Worm (Caenorhabditis elegans) whole organism, young adult: ENCODE measurements around the gene twk-21.

Experiments used
- B0019.2 ChIP-seq: fragments of 200-800 bp; sonication (Bioruptor generic); conservative IDR thresholded peaks from 2 replicates; pipeline ENCODE4 v1.3.6; 2022; ENCODE audit warnings: missing genetic modification reagents, missing genetic modification characterization, missing compliant biosample characterization
- B0261.1 ChIP-seq: sonication (generic microtip); optimal IDR thresholded peaks from 2 replicates; lab custom pipeline; 2016; ENCODE audit warnings: mild to moderate bottlenecking, missing genetic modification characterization, moderate library complexity, missing compliant biosample characterization
- D2030.7 ChIP-seq: fragments of 200-800 bp; sonication (Bioruptor generic); IDR thresholded peaks from 2 replicates; pipeline ENCODE4 v1.3.6; 2022; ENCODE audit warnings: missing genetic modification reagents, missing genetic modification characterization, missing compliant biosample characterization
- F10E7.11 ChIP-seq: sonication (generic microtip); optimal IDR thresholded peaks from 2 replicates; lab custom pipeline; 2017; ENCODE audit warnings: mild to moderate bottlenecking, missing genetic modification characterization, moderate library complexity, missing compliant biosample characterization
- F22D6.2 ChIP-seq: sonication (generic microtip); optimal IDR thresholded peaks from 2 replicates; lab custom pipeline; 2016; ENCODE audit warnings: mild to moderate bottlenecking, missing genetic modification characterization, missing compliant biosample characterization
- F52B5.7 ChIP-seq: sonication (generic microtip); optimal IDR thresholded peaks from 2 replicates; lab custom pipeline; 2016; ENCODE audit warnings: mild to moderate bottlenecking, missing genetic modification characterization, missing compliant biosample characterization
- F55B11.4 ChIP-seq: sonication (generic microtip); optimal IDR thresholded peaks from 2 replicates; lab custom pipeline; 2016; ENCODE audit warnings: missing compliant biosample characterization, missing genetic modification characterization, borderline replicate concordance; ENCODE audit not compliant: insufficient read depth
- F57A8.1 ChIP-seq: fragments of 200-800 bp; sonication (Bioruptor generic); optimal IDR thresholded peaks from 2 replicates; lab custom pipeline; 2018; ENCODE audit warnings: mild to moderate bottlenecking, missing genetic modification characterization, moderate library complexity, missing compliant biosample characterization
- K11D2.4 ChIP-seq: fragments of 200-800 bp; sonication (Bioruptor generic); IDR thresholded peaks from 2 replicates; pipeline ENCODE4 v1.3.6; 2022; ENCODE audit warnings: missing genetic modification reagents, missing genetic modification characterization, missing compliant biosample characterization
- Y53G8AR.9 ChIP-seq: fragments of 200-800 bp; sonication (Bioruptor generic); conservative IDR thresholded peaks from 2 replicates; pipeline ENCODE4 v1.3.6; 2022; ENCODE audit warnings: missing genetic modification reagents, missing genetic modification characterization, missing compliant biosample characterization
- Y56A3A.18 ChIP-seq: fragments of 200-800 bp; sonication (Bioruptor generic); IDR thresholded peaks from 2 replicates; pipeline ENCODE4 v1.3.6; 2022; ENCODE audit warnings: missing genetic modification reagents, missing genetic modification characterization, missing compliant biosample characterization
- Y79H2A.3 ChIP-seq: fragments of 200-800 bp; sonication (Bioruptor generic); conservative IDR thresholded peaks from 2 replicates; pipeline ENCODE4 v1.3.6; 2022; ENCODE audit warnings: missing genetic modification reagents, missing genetic modification characterization, missing compliant biosample characterization
- Y95B8A.8 ChIP-seq: fragments of 200-800 bp; sonication (Bioruptor generic); IDR thresholded peaks from 2 replicates; pipeline ENCODE4 v1.3.6; 2022; ENCODE audit warnings: missing genetic modification reagents, missing genetic modification characterization, missing compliant biosample characterization
- ZK185.1 ChIP-seq: sonication (generic microtip); optimal IDR thresholded peaks from 2 replicates; lab custom pipeline; 2016; ENCODE audit warnings: mild to moderate bottlenecking, missing genetic modification characterization, missing compliant biosample characterization; ENCODE audit not compliant: poor library complexity, severe bottlenecking
- ama-1 ChIP-seq, 3 experiments: fragments of 150-350 bp in 1 of 3; sonication (generic microtip) in 2 of 3; optimal IDR thresholded peaks; 2 replicates each; lab custom pipeline; 2014 to 2018; ENCODE audit warnings: missing biosample characterization in 2 of 3, missing genetic modification characterization in 2 of 3, missing genetic modification reagents in 2 of 3
- attf-6 ChIP-seq: fragments of 200-800 bp; sonication (Bioruptor generic); IDR thresholded peaks from 2 replicates; pipeline ENCODE4 v1.3.6; 2022; ENCODE audit warnings: missing genetic modification reagents, missing genetic modification characterization, missing compliant biosample characterization
- cebp-1 ChIP-seq, 2 experiments: fragments of 200-800 bp in 1 of 2; sonication (Bioruptor generic) in 1 of 2; sonication (generic microtip) in 1 of 2; IDR thresholded peaks in 1 of 2; optimal IDR thresholded peaks in 1 of 2; 2 replicates each; pipeline versions ENCODE4 v1.3.6 to Lab custom; 2017 to 2022; ENCODE audit warnings: missing compliant biosample characterization in 2 of 2, missing genetic modification characterization in 2 of 2, mild to moderate bottlenecking in 1 of 2, missing genetic modification reagents in 1 of 2, moderate library complexity in 1 of 2
- cebp-2 ChIP-seq: fragments of 200-800 bp; sonication (Bioruptor generic); IDR thresholded peaks from 2 replicates; pipeline ENCODE4 v1.3.6; 2022; ENCODE audit warnings: missing genetic modification characterization, missing compliant biosample characterization
- die-1 ChIP-seq: sonication (generic microtip); optimal IDR thresholded peaks from 2 replicates; lab custom pipeline; 2016; ENCODE audit warnings: missing genotype, mild to moderate bottlenecking, missing genetic modification characterization, missing compliant biosample characterization
- dox-1 ChIP-seq: fragments of 200-800 bp; sonication (Bioruptor generic); IDR thresholded peaks from 2 replicates; pipeline ENCODE4 v1.3.6; 2022; ENCODE audit warnings: missing genetic modification reagents, missing genetic modification characterization, missing compliant biosample characterization
- egl-18 ChIP-seq: fragments of 200-800 bp; sonication (Bioruptor generic); IDR thresholded peaks from 2 replicates; pipeline ENCODE4 v1.3.6; 2022; ENCODE audit warnings: missing genetic modification reagents, missing genetic modification characterization, missing compliant biosample characterization
- egl-44 ChIP-seq: fragments of 200-800 bp; sonication (Bioruptor generic); IDR thresholded peaks from 2 replicates; pipeline ENCODE4 v1.3.6; 2022; ENCODE audit warnings: missing genetic modification reagents, missing genetic modification characterization, missing compliant biosample characterization
- hmg-1.2 ChIP-seq: fragments of 200-800 bp; sonication (Bioruptor generic); IDR thresholded peaks from 2 replicates; pipeline ENCODE4 v1.3.6; 2022; ENCODE audit warnings: missing genetic modification reagents, missing genetic modification characterization, missing compliant biosample characterization
- hrde-1 ChIP-seq: sonication (generic microtip); optimal IDR thresholded peaks from 2 replicates; lab custom pipeline; 2016; ENCODE audit warnings: missing genetic modification characterization, mild to moderate bottlenecking, missing compliant biosample characterization, moderate library complexity, missing genotype, missing genetic modification reagents, borderline replicate concordance
- lag-1 ChIP-seq: fragments of 200-800 bp; sonication (Bioruptor generic); IDR thresholded peaks from 2 replicates; pipeline ENCODE4 v1.3.6; 2022; ENCODE audit warnings: missing genetic modification reagents, missing genetic modification characterization, missing compliant biosample characterization
- let-526 ChIP-seq: fragments of 200-800 bp; sonication (Bioruptor generic); IDR thresholded peaks from 2 replicates; pipeline ENCODE4 v1.3.6; 2022; ENCODE audit warnings: missing genetic modification reagents, missing genetic modification characterization, missing compliant biosample characterization
- lin-26 ChIP-seq: fragments of 200-800 bp; sonication (Bioruptor generic); IDR thresholded peaks from 2 replicates; pipeline ENCODE4 v1.3.6; 2022; ENCODE audit warnings: missing genetic modification reagents, missing genetic modification characterization, missing compliant biosample characterization
- lin-40 ChIP-seq: sonication (generic microtip); optimal IDR thresholded peaks from 2 replicates; lab custom pipeline; 2016; ENCODE audit warnings: missing genetic modification characterization, mild to moderate bottlenecking, missing compliant biosample characterization, missing genotype, missing genetic modification reagents
- madf-6 ChIP-seq: fragments of 200-800 bp; sonication (Bioruptor generic); IDR thresholded peaks from 2 replicates; pipeline ENCODE4 v1.3.6; 2022; ENCODE audit warnings: missing genetic modification reagents, missing genetic modification characterization, missing compliant biosample characterization
- mes-4 ChIP-seq: sonication (generic microtip); optimal IDR thresholded peaks from 2 replicates; lab custom pipeline; 2016; ENCODE audit warnings: missing genotype, missing genetic modification characterization, missing compliant biosample characterization
- nfyb-1 ChIP-seq: fragments of 200-800 bp; sonication (Bioruptor generic); IDR thresholded peaks from 2 replicates; pipeline ENCODE4 v1.3.6; 2022; ENCODE audit warnings: missing genetic modification reagents, missing genetic modification characterization, missing compliant biosample characterization
- nhr-120 ChIP-seq: fragments of 200-800 bp; sonication (Bioruptor generic); IDR thresholded peaks from 2 replicates; pipeline ENCODE4 v1.3.6; 2022; ENCODE audit warnings: missing genetic modification characterization, missing compliant biosample characterization
- nhr-80 ChIP-seq: sonication (generic microtip); optimal IDR thresholded peaks from 2 replicates; lab custom pipeline; 2016; ENCODE audit warnings: missing genetic modification characterization, missing compliant biosample characterization
- nhr-90 ChIP-seq: sonication (generic microtip); optimal IDR thresholded peaks from 2 replicates; lab custom pipeline; 2016; ENCODE audit warnings: missing genotype, mild to moderate bottlenecking, missing genetic modification characterization, missing compliant biosample characterization
- pbrm-1 ChIP-seq: fragments of 200-800 bp; sonication (Bioruptor generic); IDR thresholded peaks from 2 replicates; pipeline ENCODE4 v1.3.6; 2022; ENCODE audit warnings: missing genetic modification reagents, missing genetic modification characterization, missing compliant biosample characterization
- pha-4 ChIP-seq: fragments of 150-350 bp; sonication (generic microtip); optimal IDR thresholded peaks from 2 replicates; lab custom pipeline; 2014; ENCODE audit warnings: missing biosample characterization, missing genetic modification reagents, missing genetic modification characterization
- repo-1 ChIP-seq: sonication (generic microtip); optimal IDR thresholded peaks from 2 replicates; lab custom pipeline; 2017; ENCODE audit warnings: mild to moderate bottlenecking, missing genetic modification characterization, missing compliant biosample characterization
- rpc-1 ChIP-seq, 2 experiments: fragments of 150-350 bp in 1 of 2; sonication (generic microtip) in 1 of 2; optimal IDR thresholded peaks; 2 replicates each; lab custom pipeline; 2014 to 2018; ENCODE audit warnings: missing biosample characterization in 1 of 2, missing genetic modification characterization in 1 of 2, missing genetic modification reagents in 1 of 2, missing genotype in 1 of 2
- snpc-4 ChIP-seq, 5 experiments: fragments of 150-350 bp in 1 of 5; sonication (generic microtip) in 4 of 5; optimal IDR thresholded peaks; 2 replicates each; lab custom pipeline; 2014 to 2018; ENCODE audit warnings: missing genetic modification characterization in 5 of 5, missing biosample characterization in 3 of 5, antibody characterized with exemption in 2 of 5, mild to moderate bottlenecking in 2 of 5, missing compliant biosample characterization in 2 of 5, missing genotype in 2 of 5, moderate library complexity in 2 of 5, missing genetic modification reagents in 1 of 5
- somi-1 ChIP-seq: fragments of 200-800 bp; sonication (Bioruptor generic); optimal IDR thresholded peaks from 2 replicates; lab custom pipeline; 2018; ENCODE audit warnings: mild to moderate bottlenecking, missing genetic modification characterization, missing compliant biosample characterization
- tbp1 ChIP-seq: fragments of 200-800 bp; sonication (Bioruptor generic); optimal IDR thresholded peaks from 2 replicates; lab custom pipeline; 2018; ENCODE audit warnings: mild to moderate bottlenecking, missing genetic modification characterization, missing compliant biosample characterization
- tlf-1 ChIP-seq: fragments of 200-800 bp; sonication (Bioruptor generic); optimal IDR thresholded peaks from 2 replicates; lab custom pipeline; 2018; ENCODE audit warnings: mild to moderate bottlenecking, missing genetic modification characterization, missing compliant biosample characterization
- ztf-22 ChIP-seq: fragments of 200-800 bp; sonication (Bioruptor generic); optimal IDR thresholded peaks from 2 replicates; lab custom pipeline; 2018; ENCODE audit warnings: mild to moderate bottlenecking, missing genetic modification characterization, moderate library complexity, missing compliant biosample characterization
- ztf-26 ChIP-seq: sonication (generic microtip); optimal IDR thresholded peaks from 2 replicates; lab custom pipeline; 2017; ENCODE audit warnings: missing genetic modification characterization, missing compliant biosample characterization

The twk-21 gene

ce11 chrX:16298173-16298572 is 1.5 kb upstream of the twk-21 start (continued):
- TF ChIP-seq pha-4 (no peak), F57A8.1 (GFP tag; lab: Kevin White, UChicago) (no peak), tlf-1 (GFP tag; lab: Kevin White, UChicago) (no peak)
- TF ChIP-seq, all 124 proteins: peak for 52

DNA sequence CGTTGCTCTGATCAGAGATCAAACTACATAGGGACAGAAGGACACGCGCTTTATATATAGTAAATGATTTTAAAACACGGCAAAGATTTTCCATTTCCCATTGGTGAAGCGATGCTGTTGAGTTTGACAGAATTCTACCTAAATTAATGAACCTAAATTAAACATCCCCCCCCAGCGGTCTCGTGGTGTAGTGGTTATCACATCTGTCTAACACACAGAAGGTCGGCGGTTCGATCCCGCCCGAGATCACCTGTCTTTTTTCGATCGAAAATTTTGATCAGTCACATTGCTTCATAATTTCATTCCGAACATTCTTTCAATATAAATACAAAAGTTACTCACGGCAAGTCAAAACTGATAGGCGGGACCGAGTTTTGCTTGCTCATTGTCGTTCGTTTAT is 475 bp upstream of the twk-21 start:
- peak; percentile 51; the same call in 1 of the 2 replicates for TF ChIP-seq nfyb-1
- TF ChIP-seq lin-26: peak; percentile 48; the same call in 1 of the 2 replicates
- peak; percentile 74 for TF ChIP-seq D2030.7 (GFP tag; lab: Robert Waterston, UW)
- peak; percentile 2 for TF ChIP-seq nhr-80 (tag; lab: Kevin White, UChicago)
- TF ChIP-seq tbp1 (GFP tag; lab: Kevin White, UChicago): peak; percentile 86
- peak; percentile 50 for TF ChIP-seq ZK185.1 (tag; lab: Kevin White, UChicago)
- 0 out of 2 replicates have a peak, but pooled peaks have one; percentile 39 for TF ChIP-seq Y56A3A.18 (GFP tag; lab: Robert Waterston, UW)
- TF ChIP-seq rpc-1 (optimal IDR thresholded peaks at IDR 0.05; lab: Kevin White, UChicago): peak; percentile 67
- peak; percentile 68 for TF ChIP-seq rpc-1 (tag; optimal IDR thresholded peaks at IDR 0.05; lab: Kevin White, UChicago)
- 0 out of 2 replicates have a peak, but pooled peaks have one; percentile 36 for TF ChIP-seq attf-6 (GFP tag; lab: Robert Waterston, UW)
- peak; percentile 54 for TF ChIP-seq hmg-1.2
- TF ChIP-seq hrde-1 (tag; lab: Kevin White, UChicago): peak; percentile 31
- TF ChIP-seq die-1: peak; percentile 52
- TF ChIP-seq pbrm-1 (GFP tag; lab: Robert Waterston, UW): peak; percentile 70
- peak; percentile 37; the same call in 1 of the 2 replicates for TF ChIP-seq madf-6 (GFP tag; lab: Robert Waterston, UW)
- TF ChIP-seq snpc-4 (GFP tag; optimal IDR thresholded peaks at IDR 0.05; lab: Kevin White, UChicago): peak; percentile 38
- TF ChIP-seq snpc-4 (tag; optimal IDR thresholded peaks at IDR 0.05; lab: Kevin White, UChicago): peak in 2 of 4 experiments; percentile 51 to 78
- TF ChIP-seq B0261.1: peak; percentile 64
- TF ChIP-seq dox-1 (GFP tag; lab: Robert Waterston, UW): peak; percentile 62
- peak; percentile 21 for TF ChIP-seq nhr-90 (tag; lab: Kevin White, UChicago)
- TF ChIP-seq, all 124 proteins: peak for 18; not testable (repeated sequence) for 106

ce11 chrX:16300422-16300821 is 730 bp downstream of the twk-21 start:
- TF ChIP-seq lin-26 (peak; percentile 89), Y79H2A.3 (GFP tag; lab: Robert Waterston, UW) (no peak), F52B5.7 (tag; lab: Kevin White, UChicago) (no peak), egl-44 (GFP tag; lab: Robert Waterston, UW) (no peak), Y95B8A.8 (GFP tag; lab: Robert Waterston, UW) (no peak), K11D2.4 (GFP tag; lab: Robert Waterston, UW) (no peak), mes-4 (no peak), ztf-22 (peak; percentile 3), repo-1 (tag; lab: Kevin White, UChicago) (no peak), lin-40 (tag; lab: Kevin White, UChicago) (no peak), F55B11.4 (tag; lab: Kevin White, UChicago) (no peak), ama-1 (optimal IDR thresholded peaks at IDR 0.05; lab: Kevin White, UChicago) (no peak), ama-1 (GFP tag; optimal IDR thresholded peaks at IDR 0.05; lab: Kevin White, UChicago) (no peak), let-526 (GFP tag; lab: Robert Waterston, UW) (no peak), nfyb-1 (no peak), cebp-2 (GFP tag; lab: Robert Waterston, UW) (0 out of 2 replicates have a peak, but pooled peaks have one; percentile 52), B0019.2 (GFP tag; lab: Robert Waterston, UW) (no peak), ztf-26 (no peak), egl-18 (GFP tag; lab: Robert Waterston, UW) (no peak), somi-1 (GFP tag; lab: Kevin White, UChicago) (peak; percentile 33), F10E7.11 (no peak), lag-1 (GFP tag; lab: Robert Waterston, UW) (no peak), cebp-1 (GFP tag; IDR thresholded peaks at IDR 0.05; lab: Robert Waterston, UW) (no peak), cebp-1 (tag; optimal IDR thresholded peaks at IDR 0.05; lab: Kevin White, UChicago) (no peak), nhr-120 (GFP tag; lab: Robert Waterston, UW) (no peak), F22D6.2 (no peak), Y53G8AR.9 (GFP tag; lab: Robert Waterston, UW) (no peak)
